Fruit fly (Drosophila melanogaster) whole organism, embryonic: ENCODE measurements around the gene CG18302.

Source experiments
- Ada2b ChIP-seq: fragments of 200-800 bp; sonication (Bioruptor generic); IDR thresholded peaks from 2 replicates; pipeline ENCODE4 v1.3.6; 2022; ENCODE audit warnings: missing biosample characterization, missing genetic modification characterization
- CG10979 ChIP-seq: fragments of 200-800 bp; sonication (Bioruptor generic); optimal IDR thresholded peaks from 2 replicates; lab custom pipeline; 2018; ENCODE audit warnings: missing biosample characterization, mild to moderate bottlenecking, missing genetic modification characterization, moderate library complexity
- CG11723 ChIP-seq: fragments of 200-800 bp; sonication (Bioruptor generic); optimal IDR thresholded peaks from 2 replicates; lab custom pipeline; 2017; ENCODE audit warnings: missing biosample characterization, mild to moderate bottlenecking, missing genetic modification characterization
- CG13123 ChIP-seq: fragments of 200-800 bp; sonication (Bioruptor generic); optimal IDR thresholded peaks from 2 replicates; lab custom pipeline; 2016; ENCODE audit warnings: missing biosample characterization, missing genetic modification characterization
- CG13775 ChIP-seq: fragments of 200-800 bp; sonication (Bioruptor generic); optimal IDR thresholded peaks from 3 replicates; lab custom pipeline; 2017; ENCODE audit warnings: missing biosample characterization, mild to moderate bottlenecking, missing genetic modification characterization
- CG13894 ChIP-seq: fragments of 200-800 bp; sonication (Bioruptor generic); optimal IDR thresholded peaks from 3 replicates; lab custom pipeline; 2018; ENCODE audit warnings: missing biosample characterization, mild to moderate bottlenecking, missing genetic modification characterization, moderate library complexity
- CG14860 ChIP-seq: fragments of 200-800 bp; sonication (Bioruptor generic); IDR thresholded peaks from 3 replicates; pipeline ENCODE4 v1.3.6; 2022; ENCODE audit warnings: missing biosample characterization, missing genetic modification characterization; ENCODE audit not compliant: partially characterized antibody
- CG15073 ChIP-seq: fragments of 200-800 bp; sonication (Bioruptor generic); optimal IDR thresholded peaks from 2 replicates; lab custom pipeline; 2016; ENCODE audit warnings: missing biosample characterization, missing genetic modification characterization
- CG1529 ChIP-seq: fragments of 200-800 bp; sonication (Bioruptor generic); optimal IDR thresholded peaks from 3 replicates; lab custom pipeline; 2018; ENCODE audit warnings: missing biosample characterization, missing genetic modification characterization
- CG1602 ChIP-seq: fragments of 200-800 bp; sonication (Bioruptor generic); optimal IDR thresholded peaks from 3 replicates; lab custom pipeline; 2016; ENCODE audit warnings: missing biosample characterization, missing genetic modification characterization
- CG16779 ChIP-seq: fragments of 200-800 bp; sonication (Bioruptor generic); IDR thresholded peaks from 2 replicates; pipeline ENCODE4 v1.3.6; 2022; ENCODE audit warnings: missing biosample characterization, missing genetic modification characterization
- CG17359 ChIP-seq: fragments of 200-800 bp; sonication (Bioruptor generic); optimal IDR thresholded peaks from 3 replicates; lab custom pipeline; 2018; ENCODE audit warnings: missing biosample characterization, mild to moderate bottlenecking, missing genetic modification characterization, moderate library complexity
- CG17912 ChIP-seq: fragments of 200-800 bp; sonication (Bioruptor generic); optimal IDR thresholded peaks from 2 replicates; lab custom pipeline; 2018; ENCODE audit warnings: missing biosample characterization, mild to moderate bottlenecking, missing genetic modification characterization
- CG18764 ChIP-seq: fragments of 200-800 bp; sonication (Bioruptor generic); optimal IDR thresholded peaks from 3 replicates; lab custom pipeline; 2016; ENCODE audit warnings: missing biosample characterization, missing genetic modification characterization
- CG2129 ChIP-seq: fragments of 200-800 bp; sonication (Bioruptor generic); IDR thresholded peaks from 2 replicates; pipeline ENCODE4 v1.3.6; 2022; ENCODE audit warnings: missing biosample characterization, missing genetic modification characterization; ENCODE audit not compliant: partially characterized antibody
- CG34224 ChIP-seq: fragments of 200-800 bp; sonication (Bioruptor generic); IDR thresholded peaks from 3 replicates; pipeline ENCODE4 v1.3.6; 2022; ENCODE audit warnings: missing biosample characterization, missing genetic modification characterization; ENCODE audit not compliant: partially characterized antibody
- CG9437 ChIP-seq: fragments of 200-800 bp; sonication (Bioruptor generic); optimal IDR thresholded peaks from 2 replicates; lab custom pipeline; 2018; ENCODE audit warnings: missing biosample characterization, mild to moderate bottlenecking, missing genetic modification characterization
- CG9817 ChIP-seq: fragments of 200-800 bp; sonication (Bioruptor generic); optimal IDR thresholded peaks from 2 replicates; lab custom pipeline; 2018; ENCODE audit warnings: missing biosample characterization, mild to moderate bottlenecking, missing genetic modification characterization, moderate library complexity
- Camta ChIP-seq: fragments of 200-800 bp; sonication (Bioruptor generic); optimal IDR thresholded peaks from 2 replicates; lab custom pipeline; 2016; ENCODE audit warnings: missing biosample characterization, missing genetic modification characterization
- CrebB ChIP-seq: fragments of 200-800 bp; sonication (Bioruptor generic); optimal IDR thresholded peaks from 3 replicates; lab custom pipeline; 2018; ENCODE audit warnings: missing biosample characterization, mild to moderate bottlenecking, missing genetic modification characterization
- D19A ChIP-seq: fragments of 200-800 bp; optimal IDR thresholded peaks from 3 replicates; lab custom pipeline; 2019; ENCODE audit warnings: missing biosample characterization, mild to moderate bottlenecking, missing genetic modification characterization, moderate library complexity
- Dad ChIP-seq: fragments of 200-800 bp; sonication (Bioruptor generic); optimal IDR thresholded peaks from 3 replicates; lab custom pipeline; 2016; ENCODE audit warnings: missing biosample characterization, missing genetic modification characterization
- HLH4C ChIP-seq: fragments of 200-800 bp; sonication (Bioruptor generic); IDR thresholded peaks from 3 replicates; pipeline ENCODE4 v1.3.6; 2022; ENCODE audit warnings: missing biosample characterization, missing genetic modification characterization; ENCODE audit not compliant: partially characterized antibody
- Hand ChIP-seq: fragments of 200-800 bp; sonication (Bioruptor generic); optimal IDR thresholded peaks from 2 replicates; lab custom pipeline; 2017; ENCODE audit warnings: mild to moderate bottlenecking, missing biosample characterization, missing genetic modification reagents, missing genetic modification characterization
- Jarid2 ChIP-seq: fragments of 200-800 bp; sonication (Bioruptor generic); optimal IDR thresholded peaks from 3 replicates; lab custom pipeline; 2017; ENCODE audit warnings: mild to moderate bottlenecking, missing biosample characterization, missing genetic modification reagents, missing genetic modification characterization
- Neu2 ChIP-seq: fragments of 200-800 bp; sonication (Bioruptor generic); optimal IDR thresholded peaks from 3 replicates; lab custom pipeline; 2016; ENCODE audit warnings: missing biosample characterization, missing genetic modification characterization, borderline replicate concordance
- NfI ChIP-seq: fragments of 200-800 bp; sonication (Bioruptor generic); optimal IDR thresholded peaks from 3 replicates; lab custom pipeline; 2018; ENCODE audit warnings: missing biosample characterization, mild to moderate bottlenecking, missing genetic modification characterization, moderate library complexity
- Optix ChIP-seq: fragments of 200-800 bp; sonication (Bioruptor generic); IDR thresholded peaks from 3 replicates; pipeline ENCODE4 v1.3.6; 2022; ENCODE audit warnings: missing biosample characterization, missing genetic modification characterization
- Spps ChIP-seq: fragments of 200-800 bp; sonication (Bioruptor generic); optimal IDR thresholded peaks from 2 replicates; lab custom pipeline; 2018; ENCODE audit warnings: missing biosample characterization, mild to moderate bottlenecking, missing genetic modification characterization
- ase ChIP-seq: fragments of 200-800 bp; sonication (Bioruptor generic); IDR thresholded peaks from 3 replicates; pipeline ENCODE4 v1.3.6; 2022; ENCODE audit warnings: missing biosample characterization, missing genetic modification characterization
- bab2 ChIP-seq: fragments of 200-800 bp; sonication (Bioruptor generic); optimal IDR thresholded peaks from 2 replicates; lab custom pipeline; 2016; ENCODE audit warnings: missing biosample characterization, missing genetic modification characterization
- bbx ChIP-seq: fragments of 200-800 bp; sonication (Bioruptor generic); IDR thresholded peaks from 2 replicates; pipeline ENCODE4 v1.3.6; 2022; ENCODE audit warnings: missing biosample characterization, missing genetic modification characterization; ENCODE audit not compliant: partially characterized antibody
- corto ChIP-seq: fragments of 200-800 bp; sonication (Bioruptor generic); optimal IDR thresholded peaks from 2 replicates; lab custom pipeline; 2016; ENCODE audit warnings: missing biosample characterization, mild to moderate bottlenecking, missing genetic modification characterization, moderate library complexity
- crc ChIP-seq: fragments of 200-800 bp; sonication (Bioruptor generic); optimal IDR thresholded peaks from 2 replicates; lab custom pipeline; 2016; ENCODE audit warnings: missing biosample characterization, missing genetic modification characterization
- emc ChIP-seq: fragments of 200-800 bp; sonication (Bioruptor generic); optimal IDR thresholded peaks from 2 replicates; lab custom pipeline; 2016; ENCODE audit warnings: missing biosample characterization, missing genetic modification characterization
- hth ChIP-seq: fragments of >200 bp; optimal IDR thresholded peaks from 2 replicates; lab custom pipeline; 2017; ENCODE audit warnings: inconsistent platforms
- inv ChIP-seq: fragments of 200-800 bp; sonication (Bioruptor generic); IDR thresholded peaks from 2 replicates; pipeline ENCODE4 v1.3.6; 2022; ENCODE audit warnings: missing biosample characterization, missing genetic modification characterization; ENCODE audit not compliant: partially characterized antibody
- kay ChIP-seq: fragments of 200-800 bp; sonication (Bioruptor generic); optimal IDR thresholded peaks from 2 replicates; lab custom pipeline; 2016; ENCODE audit warnings: missing biosample characterization, missing genetic modification characterization
- ken ChIP-seq: fragments of 200-800 bp; sonication (Bioruptor generic); IDR thresholded peaks from 3 replicates; pipeline ENCODE4 v1.3.6; 2022; ENCODE audit warnings: missing biosample characterization, missing genetic modification characterization
- lilli ChIP-seq: fragments of 200-800 bp; sonication (Bioruptor generic); optimal IDR thresholded peaks from 3 replicates; lab custom pipeline; 2016; ENCODE audit warnings: missing biosample characterization, missing genetic modification characterization
- maf-S ChIP-seq: fragments of 200-800 bp; sonication (Bioruptor generic); optimal IDR thresholded peaks from 2 replicates; lab custom pipeline; 2016; ENCODE audit warnings: missing biosample characterization, missing genetic modification characterization
- psq ChIP-seq: fragments of 200-800 bp; sonication (Bioruptor generic); optimal IDR thresholded peaks from 2 replicates; lab custom pipeline; 2017; ENCODE audit warnings: missing biosample characterization, missing genetic modification characterization
- ranshi ChIP-seq: fragments of 200-800 bp; sonication (Bioruptor generic); IDR thresholded peaks from 2 replicates; pipeline ENCODE4 v1.3.6; 2022; ENCODE audit warnings: missing biosample characterization, missing genetic modification characterization
- run ChIP-seq: fragments of 200-800 bp; sonication (Bioruptor generic); optimal IDR thresholded peaks from 3 replicates; lab custom pipeline; 2018; ENCODE audit warnings: missing biosample characterization, mild to moderate bottlenecking, missing genetic modification characterization
- salm ChIP-seq: fragments of 200-800 bp; sonication (Bioruptor generic); optimal IDR thresholded peaks from 2 replicates; lab custom pipeline; 2018; ENCODE audit warnings: missing biosample characterization, mild to moderate bottlenecking, missing genetic modification characterization
- sens ChIP-seq: fragments of 200-800 bp; sonication (Bioruptor generic); peaks from one replicate; lab custom pipeline; 2016; ENCODE audit warnings: missing biosample characterization, missing genetic modification characterization
- slp2 ChIP-seq: fragments of 200-800 bp; sonication (Bioruptor generic); optimal IDR thresholded peaks from 2 replicates; lab custom pipeline; 2016; ENCODE audit warnings: missing biosample characterization, missing genetic modification characterization
- tup ChIP-seq: fragments of 200-800 bp; sonication (Bioruptor generic); optimal IDR thresholded peaks from 2 replicates; lab custom pipeline; 2016; ENCODE audit warnings: missing biosample characterization, mild to moderate bottlenecking, missing genetic modification characterization, moderate library complexity
- vnd ChIP-seq: fragments of 200-800 bp; sonication (Bioruptor generic); IDR thresholded peaks from 3 replicates; pipeline ENCODE4 v1.3.6; 2022; ENCODE audit warnings: missing biosample characterization, missing genetic modification characterization; ENCODE audit not compliant: partially characterized antibody
- zfh2 ChIP-seq: fragments of 200-800 bp; sonication (Bioruptor generic); optimal IDR thresholded peaks from 2 replicates; lab custom pipeline; 2016; ENCODE audit warnings: missing biosample characterization, missing genetic modification characterization

The CG18302 gene

dm6 chr2L:10488484-10489223, 45.5 kb upstream of the CG18302 start, which contains the start of the genes Cog4 and CG6144 (continued):
- no peak for TF ChIP-seq CG9437 (GFP tag; lab: Kevin White, UChicago)
- no peak for TF ChIP-seq maf-S (GFP tag; lab: Kevin White, UChicago)
- TF ChIP-seq sens (GFP tag; lab: Kevin White, UChicago) = peak; percentile 76
- peak; percentile 68 for TF ChIP-seq inv
- no peak for TF ChIP-seq corto (GFP tag; lab: Kevin White, UChicago)
- peak; percentile 11 for TF ChIP-seq CG13775 (GFP tag; lab: Kevin White, UChicago)
- TF ChIP-seq Optix = no peak
- TF ChIP-seq psq (GFP tag; lab: Kevin White, UChicago) = no peak
- TF ChIP-seq HLH4C (GFP tag; lab: Robert Waterston, UW) = peak; percentile 79
- TF ChIP-seq salm (tag; lab: Kevin White, UChicago) = no peak
- TF ChIP-seq crc = no peak
- TF ChIP-seq vnd (GFP tag; lab: Robert Waterston, UW) = peak; percentile 68
- TF ChIP-seq ranshi (GFP tag; lab: Robert Waterston, UW) = peak; percentile 82; the same call in 1 of the 2 replicates
- no peak for TF ChIP-seq CrebB
- no peak for TF ChIP-seq emc
- no peak for TF ChIP-seq CG13894 (tag; lab: Kevin White, UChicago)
- TF ChIP-seq CG16779 (GFP tag; lab: Robert Waterston, UW) = no peak
- TF ChIP-seq Camta (GFP tag; lab: Kevin White, UChicago) = no peak
- no peak for TF ChIP-seq Dad (GFP tag; lab: Kevin White, UChicago)
- TF ChIP-seq hth (lab: Kevin White, UChicago) = no peak
- peak; percentile 75 for TF ChIP-seq bbx (GFP tag; lab: Robert Waterston, UW)
- no peak for TF ChIP-seq CG13123 (GFP tag; lab: Kevin White, UChicago)
- peak; percentile 14 for TF ChIP-seq CG10979
- TF ChIP-seq CG9817 (tag; lab: Kevin White, UChicago) = no peak
- no peak for TF ChIP-seq CG1602 (GFP tag; lab: Kevin White, UChicago)
- TF ChIP-seq CG11723 = no peak
- no peak for TF ChIP-seq NfI (GFP tag; lab: Kevin White, UChicago)
- TF ChIP-seq CG17359 = no peak
- peak; percentile 63 for TF ChIP-seq CG2129 (GFP tag; lab: Robert Waterston, UW)
- TF ChIP-seq CG1529 (GFP tag; lab: Kevin White, UChicago) = no peak
- peak; percentile 43; the same call in 1 of the 2 replicates for TF ChIP-seq Ada2b (GFP tag; lab: Robert Waterston, UW)
- TF ChIP-seq lilli = peak; percentile 60
- no peak for TF ChIP-seq slp2 (GFP tag; lab: Kevin White, UChicago)
- TF ChIP-seq CG18764 (GFP tag; lab: Kevin White, UChicago) = no peak
- TF ChIP-seq Neu2 = no peak
- no peak for TF ChIP-seq Hand (GFP tag; lab: Kevin White, UChicago)
- TF ChIP-seq CG15073 (GFP tag; lab: Kevin White, UChicago) = no peak
- TF ChIP-seq ase (GFP tag; lab: Robert Waterston, UW) = no peak
- peak; percentile 6 for TF ChIP-seq zfh2 (GFP tag; lab: Kevin White, UChicago)
- no peak for TF ChIP-seq Spps (tag; lab: Kevin White, UChicago)
- no peak for TF ChIP-seq tup (GFP tag; lab: Kevin White, UChicago)
- no peak for TF ChIP-seq run (tag; lab: Kevin White, UChicago)
- TF ChIP-seq CG14860 = peak; percentile 53; the same call in 2 of the 3 replicates
- peak; percentile 18 for TF ChIP-seq bab2 (GFP tag; lab: Kevin White, UChicago)
- TF ChIP-seq ken (GFP tag; lab: Robert Waterston, UW) = no peak
- no peak for TF ChIP-seq CG17912 (GFP tag; lab: Kevin White, UChicago)
- TF ChIP-seq D19A (tag; lab: Kevin White, UChicago) = no peak
- TF ChIP-seq CG34224 (GFP tag; lab: Robert Waterston, UW) = peak; percentile 82
- TF ChIP-seq Jarid2 (GFP tag; lab: Kevin White, UChicago) = no peak
- peak; percentile 30 for TF ChIP-seq kay (GFP tag; lab: Kevin White, UChicago)
